Worm (Caenorhabditis elegans) whole organism, L1 larva: ENCODE measurements around the gene acbp-4.
A peak's percentile ranks its signal among the peaks of the same experiment; 100 is the strongest.

ENCODE experiments used
- C16A3.4 ChIP-seq: fragments of 150-350 bp; optimal IDR thresholded peaks from 2 replicates; lab custom pipeline; 2014; ENCODE audit warnings: missing biosample characterization, missing genetic modification characterization
- C34B4.2 ChIP-seq: sonication (generic microtip); optimal IDR thresholded peaks from 2 replicates; lab custom pipeline; 2017; ENCODE audit warnings: mild to moderate bottlenecking, missing genetic modification characterization, missing compliant biosample characterization
- Y116A8C.19 ChIP-seq: sonication (generic microtip); optimal IDR thresholded peaks from 2 replicates; lab custom pipeline; 2016; ENCODE audit warnings: missing compliant biosample characterization, missing genetic modification characterization, borderline replicate concordance
- aha-1 ChIP-seq: fragments of 150-350 bp; optimal IDR thresholded peaks from 2 replicates; lab custom pipeline; 2014; ENCODE audit warnings: missing biosample characterization, missing genetic modification characterization
- blmp-1 ChIP-seq: fragments of 150-350 bp; optimal IDR thresholded peaks from 2 replicates; lab custom pipeline; 2014; ENCODE audit warnings: missing biosample characterization, missing genetic modification characterization
- ceh-8 ChIP-seq: fragments of 200-800 bp; sonication (Bioruptor generic); optimal IDR thresholded peaks from 2 replicates; lab custom pipeline; 2018; ENCODE audit warnings: mild to moderate bottlenecking, missing genetic modification characterization, moderate library complexity, missing compliant biosample characterization
- ceh-88 ChIP-seq: fragments of 200-800 bp; sonication (Bioruptor generic); IDR thresholded peaks from 2 replicates; pipeline ENCODE4 v1.3.6; 2022; ENCODE audit warnings: missing genetic modification characterization, missing compliant biosample characterization
- ces-1 ChIP-seq: fragments of 150-350 bp; optimal IDR thresholded peaks from 2 replicates; lab custom pipeline; 2014; ENCODE audit warnings: missing biosample characterization, missing genetic modification reagents, missing genetic modification characterization
- dpl-1 ChIP-seq, 3 experiments: fragments of 150-350 bp in 2 of 3; sonication (generic microtip) in 1 of 3; optimal IDR thresholded peaks; 2 replicates each; lab custom pipeline; 2014 to 2017; ENCODE audit warnings: missing biosample characterization in 3 of 3, missing genetic modification characterization in 3 of 3, missing genetic modification reagents in 3 of 3
- efl-1 ChIP-seq, 4 experiments: fragments of 150-350 bp; optimal IDR thresholded peaks in 3 of 4; peaks in 1 of 4; 1 replicate in 1 of 4; 2 replicates in 3 of 4; lab custom pipeline; 2014; ENCODE audit warnings: missing biosample characterization in 2 of 4, missing genetic modification characterization in 2 of 4, missing genetic modification reagents in 2 of 4
- egl-27 ChIP-seq, 2 experiments: fragments of 150-350 bp in 1 of 2; sonication (generic microtip); optimal IDR thresholded peaks; 3 replicates each; lab custom pipeline; 2017 to 2018; ENCODE audit warnings: missing biosample characterization in 2 of 2, missing genetic modification characterization in 2 of 2, missing genetic modification reagents in 2 of 2
- ets-5 ChIP-seq: fragments of 200-800 bp; sonication (Bioruptor generic); IDR thresholded peaks from 2 replicates; pipeline ENCODE4 v1.3.6; 2022; ENCODE audit warnings: missing genetic modification characterization, missing compliant biosample characterization
- fkh-10 ChIP-seq: sonication (generic microtip); optimal IDR thresholded peaks from 2 replicates; lab custom pipeline; 2017; ENCODE audit warnings: missing biosample characterization, missing genetic modification reagents, missing genetic modification characterization
- fkh-8 ChIP-seq: sonication (generic microtip); optimal IDR thresholded peaks from 2 replicates; lab custom pipeline; 2016; ENCODE audit warnings: mild to moderate bottlenecking, missing genetic modification characterization, missing compliant biosample characterization
- fos-1 ChIP-seq: fragments of 150-350 bp; optimal IDR thresholded peaks from 2 replicates; lab custom pipeline; 2014; ENCODE audit warnings: missing biosample characterization, missing genetic modification characterization
- grh-1 ChIP-seq: fragments of 200-800 bp; sonication (Bioruptor generic); IDR thresholded peaks from 2 replicates; pipeline ENCODE4 v1.3.6; 2022; ENCODE audit warnings: missing genetic modification reagents, missing genetic modification characterization, missing compliant biosample characterization
- hpl-2 ChIP-seq: fragments of 150-350 bp; optimal IDR thresholded peaks from 2 replicates; lab custom pipeline; 2014; ENCODE audit warnings: missing biosample characterization, missing genetic modification reagents, missing genetic modification characterization
- irx-1 ChIP-seq: sonication (generic microtip); optimal IDR thresholded peaks from 2 replicates; lab custom pipeline; 2016; ENCODE audit warnings: missing genetic modification characterization, missing compliant biosample characterization
- jun-1 ChIP-seq: fragments of 150-350 bp; optimal IDR thresholded peaks from 2 replicates; lab custom pipeline; 2014; ENCODE audit warnings: missing biosample characterization, missing genetic modification reagents, missing genetic modification characterization
- lin-13 ChIP-seq: fragments of 150-350 bp; optimal IDR thresholded peaks from 2 replicates; lab custom pipeline; 2014; ENCODE audit warnings: missing biosample characterization, missing genetic modification reagents, missing genetic modification characterization
- lin-35 ChIP-seq, 2 experiments: fragments of 150-350 bp; optimal IDR thresholded peaks; 2 replicates each; lab custom pipeline; 2014; ENCODE audit warnings: missing biosample characterization in 2 of 2, missing genetic modification characterization in 2 of 2, missing genetic modification reagents in 2 of 2
- lsy-2 ChIP-seq, 2 experiments: fragments of 150-350 bp; optimal IDR thresholded peaks; 2 replicates each; lab custom pipeline; 2014; ENCODE audit warnings: missing biosample characterization in 2 of 2, missing genetic modification characterization in 2 of 2
- nhr-11 ChIP-seq: fragments of 150-350 bp; optimal IDR thresholded peaks from 2 replicates; lab custom pipeline; 2014; ENCODE audit warnings: missing biosample characterization, missing genetic modification characterization
- nhr-19 ChIP-seq: fragments of 200-800 bp; sonication (Bioruptor generic); conservative IDR thresholded peaks from 2 replicates; pipeline ENCODE4 v1.3.6; 2022; ENCODE audit warnings: missing genetic modification characterization, missing compliant biosample characterization
- nhr-77 ChIP-seq: fragments of 150-350 bp; optimal IDR thresholded peaks from 2 replicates; lab custom pipeline; 2014; ENCODE audit warnings: missing biosample characterization, missing genetic modification characterization
- nhr-84 ChIP-seq: sonication (generic microtip); optimal IDR thresholded peaks from 2 replicates; lab custom pipeline; 2017; ENCODE audit warnings: missing biosample characterization, missing genetic modification characterization
- pag-3 ChIP-seq: sonication (generic microtip); optimal IDR thresholded peaks from 2 replicates; lab custom pipeline; 2017; ENCODE audit warnings: missing genetic modification characterization, mild to moderate bottlenecking, missing compliant biosample characterization, antibody characterized with exemption, borderline replicate concordance; ENCODE audit not compliant: insufficient read depth
- snpc-4 ChIP-seq: fragments of 150-350 bp; optimal IDR thresholded peaks from 2 replicates; lab custom pipeline; 2014; ENCODE audit warnings: missing biosample characterization, missing genetic modification characterization
- sup-37 ChIP-seq: fragments of 200-800 bp; sonication (Bioruptor generic); optimal IDR thresholded peaks from 2 replicates; lab custom pipeline; 2018; ENCODE audit warnings: mild to moderate bottlenecking, missing genetic modification characterization, missing compliant biosample characterization
- tbx-2 ChIP-seq: sonication (generic microtip); optimal IDR thresholded peaks from 2 replicates; lab custom pipeline; 2016; ENCODE audit warnings: missing genetic modification characterization, missing compliant biosample characterization
- unc-130 ChIP-seq: fragments of 150-350 bp; optimal IDR thresholded peaks from 2 replicates; lab custom pipeline; 2017; ENCODE audit warnings: missing biosample characterization, missing genetic modification characterization, inconsistent platforms
- unc-30 ChIP-seq: sonication (generic microtip); optimal IDR thresholded peaks from 2 replicates; lab custom pipeline; 2017; ENCODE audit warnings: missing biosample characterization, missing genetic modification characterization
- unc-62 ChIP-seq: fragments of 150-350 bp; optimal IDR thresholded peaks from 2 replicates; lab custom pipeline; 2014; ENCODE audit warnings: missing biosample characterization, missing genetic modification reagents, missing genetic modification characterization
- unc-86 ChIP-seq: sonication (generic microtip); optimal IDR thresholded peaks from 2 replicates; lab custom pipeline; 2016; ENCODE audit warnings: missing genetic modification characterization, missing compliant biosample characterization
- xbp-1 ChIP-seq: sonication (generic microtip); optimal IDR thresholded peaks from 2 replicates; lab custom pipeline; 2016; ENCODE audit warnings: missing genetic modification characterization, missing compliant biosample characterization
- zag-1 ChIP-seq: fragments of 150-350 bp; optimal IDR thresholded peaks from 2 replicates; lab custom pipeline; 2014; ENCODE audit warnings: missing biosample characterization, missing genetic modification characterization

Gene acbp-4

DNA sequence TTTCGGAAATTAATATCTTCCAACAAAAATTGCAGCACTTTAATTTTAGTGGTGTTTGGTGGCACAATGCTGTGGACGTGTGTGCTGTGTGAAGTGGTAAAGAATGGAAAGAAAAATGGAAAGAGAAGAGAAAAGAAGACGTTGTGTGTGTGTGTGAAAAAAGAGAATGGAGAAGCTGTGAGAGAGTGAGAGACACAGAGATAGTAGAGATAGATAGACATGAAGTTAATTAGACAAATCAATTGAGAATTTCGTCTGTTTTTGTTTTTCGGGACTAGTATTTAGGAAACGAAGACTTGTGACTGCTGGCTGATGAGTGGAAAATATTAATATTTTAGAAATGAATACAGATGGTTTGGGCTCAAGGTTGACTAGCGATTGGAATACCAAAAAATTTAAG is 17.7 kb downstream of the acbp-4 start (continued):
- TF ChIP-seq tbx-2 (tag; lab: Kevin White, UChicago): no peak
- peak; percentile 17 for TF ChIP-seq blmp-1 (tag; lab: Kevin White, UChicago)
- TF ChIP-seq unc-86: no peak
- TF ChIP-seq lsy-2 (tag; optimal IDR thresholded peaks at IDR 0.05; lab: Kevin White, UChicago): peak in 1 of 2 experiments; percentile 4
- TF ChIP-seq unc-30 (tag; lab: Kevin White, UChicago): no peak
- no peak for TF ChIP-seq aha-1
- TF ChIP-seq unc-62 (GFP tag; lab: Kevin White, UChicago): no peak
- no peak for TF ChIP-seq C34B4.2 (tag; lab: Kevin White, UChicago)
- TF ChIP-seq egl-27 (tag; optimal IDR thresholded peaks at IDR 0.05; lab: Kevin White, UChicago): no peak
- no peak for TF ChIP-seq nhr-19
- no peak for TF ChIP-seq xbp-1 (tag; lab: Kevin White, UChicago)
- TF ChIP-seq unc-130: no peak
- no peak for TF ChIP-seq nhr-77
- TF ChIP-seq C16A3.4 (tag; lab: Kevin White, UChicago): no peak

DNA sequence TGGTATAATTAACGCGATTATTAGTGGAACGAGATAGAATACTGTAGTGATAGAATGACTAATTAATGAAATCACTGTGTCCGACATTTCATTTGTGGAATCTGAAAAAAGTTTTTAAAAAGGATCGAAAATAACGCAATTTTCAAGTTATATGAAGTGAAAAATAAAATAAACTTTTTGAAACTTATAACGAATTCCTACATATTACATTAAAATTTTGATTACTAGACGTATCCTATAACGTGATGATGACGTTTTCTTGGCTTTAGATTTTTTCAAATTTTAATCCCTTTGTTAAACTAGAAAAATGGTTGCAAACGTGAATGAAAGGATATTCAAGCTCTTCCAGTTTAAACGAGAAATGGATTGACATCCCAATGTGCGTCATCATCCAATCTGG is 18.4 kb downstream of the acbp-4 start, which contains the start of gene algn-11:
algn-11 (minus strand) TSS at position 101 of the 400 bp plus-strand sequence.
- TF ChIP-seq blmp-1 (tag; lab: Kevin White, UChicago): no peak
- no peak for TF ChIP-seq ces-1 (GFP tag; lab: Kevin White, UChicago)
- TF ChIP-seq pag-3 (tag; lab: Kevin White, UChicago): no peak
- TF ChIP-seq efl-1 (optimal IDR thresholded peaks at IDR 0.05; lab: Kevin White, UChicago): no peak
- no peak for TF ChIP-seq efl-1 (GFP tag; optimal IDR thresholded peaks at IDR 0.05 in 1 of 2; lab: Kevin White, UChicago)
- TF ChIP-seq dpl-1 (GFP tag; optimal IDR thresholded peaks at IDR 0.05; lab: Kevin White, UChicago): no peak
- TF ChIP-seq fkh-8: no peak
- TF ChIP-seq ceh-8 (GFP tag; lab: Kevin White, UChicago): no peak
- TF ChIP-seq nhr-84 (tag; lab: Kevin White, UChicago): no peak
- TF ChIP-seq grh-1 (GFP tag; lab: Robert Waterston, UW): no peak
- no peak for TF ChIP-seq nhr-11 (tag; lab: Kevin White, UChicago)
- TF ChIP-seq zag-1 (tag; lab: Kevin White, UChicago): no peak
- TF ChIP-seq Y116A8C.19 (tag; lab: Kevin White, UChicago): no peak
- no peak for TF ChIP-seq hpl-2

DNA sequence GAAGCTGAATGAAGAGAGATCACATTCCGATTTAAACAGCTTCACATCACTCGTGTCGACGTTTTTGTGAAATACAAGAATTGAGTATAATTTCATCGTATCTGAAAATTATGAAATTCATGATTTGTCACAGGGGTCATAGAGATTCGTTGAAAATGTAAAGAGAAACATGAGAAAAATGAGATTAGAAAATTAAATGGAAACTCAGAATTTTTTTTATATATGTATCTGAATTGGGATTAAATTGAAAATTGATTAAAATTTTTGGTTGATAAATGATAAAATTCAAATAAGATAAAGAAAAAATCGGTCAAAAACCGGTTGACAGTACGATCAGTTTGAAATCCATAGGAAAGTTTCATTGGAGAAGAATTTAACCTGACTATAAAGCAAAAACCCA is 21.4 kb downstream of the acbp-4 start, which contains the start of gene ykt-6:
ykt-6 (minus strand) TSS at position 101 of the 400 bp plus-strand sequence.
- TF ChIP-seq efl-1 (optimal IDR thresholded peaks at IDR 0.05; lab: Kevin White, UChicago): no peak
- TF ChIP-seq efl-1 (GFP tag; optimal IDR thresholded peaks at IDR 0.05 in 1 of 2; lab: Kevin White, UChicago): peak in 1 of 2 experiments; percentile 88
- TF ChIP-seq snpc-4 (tag; lab: Kevin White, UChicago): no peak

DNA sequence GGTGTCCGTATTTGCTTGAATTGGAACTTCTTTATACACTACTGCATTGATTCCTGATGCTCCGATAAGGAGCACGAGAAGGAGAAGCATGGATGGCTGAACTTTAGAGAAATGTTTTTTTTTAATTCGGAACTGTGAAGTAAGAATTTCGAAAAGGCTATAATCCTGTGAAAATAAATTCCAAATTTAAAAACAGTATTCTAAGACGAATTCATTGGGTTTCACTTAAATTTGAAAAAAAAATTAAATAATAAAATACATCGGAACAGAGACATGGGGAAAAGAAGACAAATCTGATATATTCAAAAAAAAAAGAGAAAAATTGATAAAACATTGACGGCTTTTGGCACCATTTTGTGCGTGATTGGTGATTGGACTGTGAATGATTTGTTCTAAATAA is 23.1 kb downstream of the acbp-4 start, which contains the start of gene pho-5:
pho-5 (minus strand) TSS at position 101 of the 400 bp plus-strand sequence.
- TF ChIP-seq pag-3 (tag; lab: Kevin White, UChicago) (no peak), ets-5 (no peak), fos-1 (no peak), lin-13 (GFP tag; lab: Kevin White, UChicago) (no peak), ceh-88 (GFP tag; lab: Robert Waterston, UW) (no peak), jun-1 (tag; lab: Kevin White, UChicago) (no peak), zag-1 (tag; lab: Kevin White, UChicago) (no peak), irx-1 (tag; lab: Kevin White, UChicago) (no peak), snpc-4 (tag; lab: Kevin White, UChicago) (no peak)

ce11 chrIII:7281179-7281578 is 27.7 kb downstream of the acbp-4 start, which contains the start of gene B0361.3:
B0361.3 (plus strand) TSS chrIII:7281462.
- TF ChIP-seq efl-1 (optimal IDR thresholded peaks at IDR 0.05; lab: Kevin White, UChicago): peak in 1 of 2 experiments; percentile 29
- TF ChIP-seq efl-1 (GFP tag; optimal IDR thresholded peaks at IDR 0.05 in 1 of 2; lab: Kevin White, UChicago): no peak
- peak in 1 of 2 experiments; percentile 46 for TF ChIP-seq lin-35 (GFP tag; optimal IDR thresholded peaks at IDR 0.05; lab: Kevin White, UChicago)
- no peak for TF ChIP-seq sup-37
- peak in 1 of 3 experiments; percentile 26 for TF ChIP-seq dpl-1 (GFP tag; optimal IDR thresholded peaks at IDR 0.05; lab: Kevin White, UChicago)
- no peak for TF ChIP-seq fkh-10 (GFP tag; lab: Kevin White, UChicago)
- peak; percentile 5 for TF ChIP-seq blmp-1 (tag; lab: Kevin White, UChicago)
- TF ChIP-seq lsy-2 (tag; optimal IDR thresholded peaks at IDR 0.05; lab: Kevin White, UChicago): peak in 1 of 2 experiments; percentile 77
